Worm (Caenorhabditis elegans) whole organism, L1 larva: ENCODE measurements around the gene nas-20.

Experiments
- C16A3.4 ChIP-seq: fragments of 150-350 bp; optimal IDR thresholded peaks from 2 replicates; lab custom pipeline; 2014; ENCODE audit warnings: missing biosample characterization, missing genetic modification characterization
- F16B12.6 ChIP-seq: fragments of 150-350 bp; optimal IDR thresholded peaks from 2 replicates; lab custom pipeline; 2014; ENCODE audit warnings: missing biosample characterization, missing genetic modification characterization
- blmp-1 ChIP-seq: fragments of 150-350 bp; optimal IDR thresholded peaks from 2 replicates; lab custom pipeline; 2014; ENCODE audit warnings: missing biosample characterization, missing genetic modification characterization
- ceh-8 ChIP-seq: fragments of 200-800 bp; sonication (Bioruptor generic); optimal IDR thresholded peaks from 2 replicates; lab custom pipeline; 2018; ENCODE audit warnings: mild to moderate bottlenecking, missing genetic modification characterization, moderate library complexity, missing compliant biosample characterization
- ceh-82 ChIP-seq, 3 experiments: fragments of 150-350 bp in 1 of 3; sonication (generic microtip) in 2 of 3; optimal IDR thresholded peaks; 2 replicates each; lab custom pipeline; 2014 to 2017; ENCODE audit warnings: missing biosample characterization in 3 of 3, missing genetic modification characterization in 3 of 3
- ceh-88 ChIP-seq: fragments of 200-800 bp; sonication (Bioruptor generic); IDR thresholded peaks from 2 replicates; pipeline ENCODE4 v1.3.6; 2022; ENCODE audit warnings: missing genetic modification characterization, missing compliant biosample characterization
- dpl-1 ChIP-seq, 3 experiments: fragments of 150-350 bp in 2 of 3; sonication (generic microtip) in 1 of 3; optimal IDR thresholded peaks; 2 replicates each; lab custom pipeline; 2014 to 2017; ENCODE audit warnings: missing biosample characterization in 3 of 3, missing genetic modification characterization in 3 of 3, missing genetic modification reagents in 3 of 3
- dsc-1 ChIP-seq: sonication (generic microtip); optimal IDR thresholded peaks from 2 replicates; lab custom pipeline; 2016; ENCODE audit warnings: mild to moderate bottlenecking, missing genetic modification characterization, missing compliant biosample characterization
- efl-1 ChIP-seq, 4 experiments: fragments of 150-350 bp; optimal IDR thresholded peaks in 3 of 4; peaks in 1 of 4; 1 replicate in 1 of 4; 2 replicates in 3 of 4; lab custom pipeline; 2014; ENCODE audit warnings: missing biosample characterization in 2 of 4, missing genetic modification characterization in 2 of 4, missing genetic modification reagents in 2 of 4
- egl-13 ChIP-seq: sonication (generic microtip); optimal IDR thresholded peaks from 2 replicates; lab custom pipeline; 2016; ENCODE audit warnings: missing genotype, missing genetic modification reagents, missing genetic modification characterization, missing compliant biosample characterization
- elt-2 ChIP-seq: sonication (generic microtip); optimal IDR thresholded peaks from 2 replicates; lab custom pipeline; 2016; ENCODE audit warnings: missing genetic modification characterization, mild to moderate bottlenecking, inconsistent platforms, missing compliant biosample characterization, missing genetic modification reagents
- fkh-10 ChIP-seq: sonication (generic microtip); optimal IDR thresholded peaks from 2 replicates; lab custom pipeline; 2017; ENCODE audit warnings: missing biosample characterization, missing genetic modification reagents, missing genetic modification characterization
- fkh-8 ChIP-seq: sonication (generic microtip); optimal IDR thresholded peaks from 2 replicates; lab custom pipeline; 2016; ENCODE audit warnings: mild to moderate bottlenecking, missing genetic modification characterization, missing compliant biosample characterization
- grh-1 ChIP-seq: fragments of 200-800 bp; sonication (Bioruptor generic); IDR thresholded peaks from 2 replicates; pipeline ENCODE4 v1.3.6; 2022; ENCODE audit warnings: missing genetic modification reagents, missing genetic modification characterization, missing compliant biosample characterization
- isw-1 ChIP-seq: fragments of 200-800 bp; sonication (Bioruptor generic); IDR thresholded peaks from 2 replicates; pipeline ENCODE4 v1.3.6; 2022; ENCODE audit warnings: missing genetic modification characterization, missing compliant biosample characterization
- jun-1 ChIP-seq: fragments of 150-350 bp; optimal IDR thresholded peaks from 2 replicates; lab custom pipeline; 2014; ENCODE audit warnings: missing biosample characterization, missing genetic modification reagents, missing genetic modification characterization
- lin-14 ChIP-seq: fragments of 200-800 bp; sonication (Bioruptor generic); optimal IDR thresholded peaks from 2 replicates; lab custom pipeline; 2018; ENCODE audit warnings: mild to moderate bottlenecking, missing genetic modification characterization, moderate library complexity, missing compliant biosample characterization
- lin-35 ChIP-seq, 2 experiments: fragments of 150-350 bp; optimal IDR thresholded peaks; 2 replicates each; lab custom pipeline; 2014; ENCODE audit warnings: missing biosample characterization in 2 of 2, missing genetic modification characterization in 2 of 2, missing genetic modification reagents in 2 of 2
- lir-3 ChIP-seq: sonication (generic microtip); optimal IDR thresholded peaks from 2 replicates; lab custom pipeline; 2016; ENCODE audit warnings: mild to moderate bottlenecking, missing genetic modification characterization, moderate library complexity, missing compliant biosample characterization; ENCODE audit not compliant: poor library complexity
- lsy-2 ChIP-seq, 2 experiments: fragments of 150-350 bp; optimal IDR thresholded peaks; 2 replicates each; lab custom pipeline; 2014; ENCODE audit warnings: missing biosample characterization in 2 of 2, missing genetic modification characterization in 2 of 2
- mep-1 ChIP-seq: fragments of 150-350 bp; optimal IDR thresholded peaks from 2 replicates; lab custom pipeline; 2014; ENCODE audit warnings: missing biosample characterization, missing genetic modification characterization
- nhr-19 ChIP-seq: fragments of 200-800 bp; sonication (Bioruptor generic); conservative IDR thresholded peaks from 2 replicates; pipeline ENCODE4 v1.3.6; 2022; ENCODE audit warnings: missing genetic modification characterization, missing compliant biosample characterization
- nhr-20 ChIP-seq: sonication (generic microtip); optimal IDR thresholded peaks from 2 replicates; lab custom pipeline; 2016; ENCODE audit warnings: mild to moderate bottlenecking, missing genetic modification characterization, missing compliant biosample characterization
- nhr-47 ChIP-seq: sonication (generic microtip); optimal IDR thresholded peaks from 2 replicates; lab custom pipeline; 2016; ENCODE audit warnings: mild to moderate bottlenecking, missing genetic modification characterization, moderate library complexity, missing compliant biosample characterization
- nhr-71 ChIP-seq: sonication (generic microtip); optimal IDR thresholded peaks from 2 replicates; lab custom pipeline; 2016; ENCODE audit warnings: mild to moderate bottlenecking, missing genetic modification characterization, moderate library complexity, missing compliant biosample characterization
- nhr-77 ChIP-seq: fragments of 150-350 bp; optimal IDR thresholded peaks from 2 replicates; lab custom pipeline; 2014; ENCODE audit warnings: missing biosample characterization, missing genetic modification characterization
- nhr-85 ChIP-seq: sonication (generic microtip); peaks from one replicate; lab custom pipeline; 2016; ENCODE audit warnings: missing genetic modification characterization, inconsistent platforms, missing compliant biosample characterization
- nhr-90 ChIP-seq: sonication (generic microtip); optimal IDR thresholded peaks from 2 replicates; lab custom pipeline; 2016; ENCODE audit warnings: mild to moderate bottlenecking, missing genetic modification characterization, missing compliant biosample characterization; ENCODE audit not compliant: poor library complexity
- pax-3 ChIP-seq: fragments of 200-800 bp; sonication (Bioruptor generic); optimal IDR thresholded peaks from 2 replicates; lab custom pipeline; 2018; ENCODE audit warnings: mild to moderate bottlenecking, missing genetic modification characterization, moderate library complexity, missing compliant biosample characterization
- rnt-1 ChIP-seq: sonication (generic microtip); optimal IDR thresholded peaks from 2 replicates; lab custom pipeline; 2016; ENCODE audit warnings: mild to moderate bottlenecking, missing genetic modification characterization, moderate library complexity, missing compliant biosample characterization
- skn-1 ChIP-seq: fragments of 150-350 bp; optimal IDR thresholded peaks from 2 replicates; lab custom pipeline; 2014; ENCODE audit warnings: missing biosample characterization, missing genetic modification characterization
- snpc-4 ChIP-seq: fragments of 150-350 bp; optimal IDR thresholded peaks from 2 replicates; lab custom pipeline; 2014; ENCODE audit warnings: missing biosample characterization, missing genetic modification characterization
- snu-23 ChIP-seq: sonication (generic microtip); optimal IDR thresholded peaks from 2 replicates; lab custom pipeline; 2016; ENCODE audit warnings: missing genetic modification characterization, missing compliant biosample characterization
- sox-4 ChIP-seq: sonication (generic microtip); optimal IDR thresholded peaks from 2 replicates; lab custom pipeline; 2016; ENCODE audit warnings: missing genetic modification characterization, missing compliant biosample characterization
- swsn-7 ChIP-seq: sonication (generic microtip); optimal IDR thresholded peaks from 2 replicates; lab custom pipeline; 2016; ENCODE audit warnings: missing genetic modification characterization, missing compliant biosample characterization
- tbx-2 ChIP-seq: sonication (generic microtip); optimal IDR thresholded peaks from 2 replicates; lab custom pipeline; 2016; ENCODE audit warnings: missing genetic modification characterization, missing compliant biosample characterization
- unc-130 ChIP-seq: fragments of 150-350 bp; optimal IDR thresholded peaks from 2 replicates; lab custom pipeline; 2017; ENCODE audit warnings: missing biosample characterization, missing genetic modification characterization, inconsistent platforms
- unc-86 ChIP-seq: sonication (generic microtip); optimal IDR thresholded peaks from 2 replicates; lab custom pipeline; 2016; ENCODE audit warnings: missing genetic modification characterization, missing compliant biosample characterization
- xbp-1 ChIP-seq: sonication (generic microtip); optimal IDR thresholded peaks from 2 replicates; lab custom pipeline; 2016; ENCODE audit warnings: missing genetic modification characterization, missing compliant biosample characterization
- ztf-11 ChIP-seq, 2 experiments: sonication (generic microtip); optimal IDR thresholded peaks; 2 replicates each; lab custom pipeline; 2016 to 2017; ENCODE audit warnings: missing genetic modification characterization in 2 of 2, missing biosample characterization in 1 of 2, missing compliant biosample characterization in 1 of 2

The nas-20 gene

DNA sequence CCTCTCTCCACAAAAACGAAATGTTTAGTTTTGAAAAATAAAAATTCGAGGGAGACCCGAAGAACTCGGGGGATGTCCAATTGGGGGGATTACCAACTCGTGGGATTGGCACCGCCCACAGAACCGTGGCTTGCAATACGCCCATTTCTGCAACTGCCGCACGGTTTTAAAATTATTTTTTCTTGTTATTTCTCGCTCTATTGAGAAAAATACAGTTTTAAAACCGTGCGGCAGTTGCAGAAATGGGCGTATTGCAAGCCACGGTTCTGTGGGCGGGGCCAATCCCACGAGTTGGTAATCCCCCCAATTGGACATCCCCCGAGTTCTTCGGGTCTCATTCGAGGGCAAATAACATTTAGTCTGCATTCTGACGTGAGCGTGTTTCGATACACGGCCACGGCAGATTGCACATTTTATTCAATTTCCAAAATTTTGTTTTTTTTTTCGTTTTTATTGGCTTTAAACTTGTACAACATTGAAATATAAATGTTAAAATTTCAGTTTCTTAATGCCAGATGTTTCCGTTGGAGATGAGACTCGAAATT, 32.8 kb upstream of the nas-20 start, which contains the start of the genes C55A6.1 and C55A6.10:
Gene C55A6.1 (minus strand): TSS at position 116 of the 545 bp plus-strand sequence.
Gene C55A6.10 (plus strand): TSS at position 495 of the 545 bp plus-strand sequence.
- peak; percentile 68 for TF ChIP-seq nhr-19 (GFP tag; lab: Robert Waterston, UW)
- peak; percentile 54; the same call in 1 of the 2 replicates for TF ChIP-seq ceh-88
- TF ChIP-seq isw-1: peak; percentile 59
- peak; percentile 64 for TF ChIP-seq grh-1 (GFP tag; lab: Robert Waterston, UW)
- TF ChIP-seq fkh-8 (tag; lab: Kevin White, UChicago): peak; percentile 59
- TF ChIP-seq lin-35 (GFP tag; optimal IDR thresholded peaks at IDR 0.05; lab: Kevin White, UChicago): peak; percentile 55 to 62
- peak; percentile 93 for TF ChIP-seq F16B12.6 (tag; lab: Kevin White, UChicago)
- peak; percentile 84 for TF ChIP-seq snu-23 (GFP tag; lab: Kevin White, UChicago)
- TF ChIP-seq pax-3: peak; percentile 20
- TF ChIP-seq unc-130 (tag; lab: Kevin White, UChicago): peak; percentile 18
- TF ChIP-seq nhr-71 (tag; lab: Kevin White, UChicago): peak; percentile 86
- peak; percentile 44 for TF ChIP-seq ceh-8 (GFP tag; lab: Kevin White, UChicago)
- peak; percentile 79 for TF ChIP-seq nhr-90 (tag; lab: Kevin White, UChicago)
- peak; percentile 30 for TF ChIP-seq dsc-1 (tag; lab: Kevin White, UChicago)
- peak; percentile 14 for TF ChIP-seq elt-2
- TF ChIP-seq egl-13 (tag; lab: Kevin White, UChicago): peak; percentile 52
- TF ChIP-seq ceh-82 (tag; optimal IDR thresholded peaks at IDR 0.05; lab: Kevin White, UChicago): peak in 2 of 3 experiments; percentile 9 to 41
- peak; percentile 30 for TF ChIP-seq jun-1 (tag; lab: Kevin White, UChicago)
- TF ChIP-seq nhr-20: peak; percentile 82
- peak; percentile 56 to 73 for TF ChIP-seq lsy-2 (tag; optimal IDR thresholded peaks at IDR 0.05; lab: Kevin White, UChicago)
- peak; percentile 62 for TF ChIP-seq C16A3.4 (tag; lab: Kevin White, UChicago)
- TF ChIP-seq ztf-11 (tag; optimal IDR thresholded peaks at IDR 0.05; lab: Kevin White, UChicago): peak in 1 of 2 experiments; percentile 68
- TF ChIP-seq nhr-85: peak; percentile 84
- TF ChIP-seq snpc-4 (tag; lab: Kevin White, UChicago): peak; percentile 17
- peak; percentile 37 for TF ChIP-seq nhr-77 (tag; lab: Kevin White, UChicago)
- peak; percentile 65 for TF ChIP-seq xbp-1 (tag; lab: Kevin White, UChicago)
- TF ChIP-seq skn-1 (tag; lab: Kevin White, UChicago): peak; percentile 38
- TF ChIP-seq sox-4 (tag; lab: Kevin White, UChicago): peak; percentile 17
- TF ChIP-seq fkh-10 (GFP tag; lab: Kevin White, UChicago): peak; percentile 60
- peak; percentile 60 to 69 for TF ChIP-seq efl-1 (optimal IDR thresholded peaks at IDR 0.05; lab: Kevin White, UChicago)
- TF ChIP-seq efl-1 (GFP tag; optimal IDR thresholded peaks at IDR 0.05 in 1 of 2; lab: Kevin White, UChicago): peak; percentile 61 to 94
- TF ChIP-seq blmp-1 (tag; lab: Kevin White, UChicago): peak; percentile 52
- TF ChIP-seq swsn-7 (tag; lab: Kevin White, UChicago): peak; percentile 79
- peak; percentile 71 for TF ChIP-seq tbx-2 (tag; lab: Kevin White, UChicago)
- TF ChIP-seq mep-1 (tag; lab: Kevin White, UChicago): peak; percentile 74
- TF ChIP-seq lir-3: peak; percentile 66
- TF ChIP-seq rnt-1 (tag; lab: Kevin White, UChicago): peak; percentile 59
- peak; percentile 76 for TF ChIP-seq unc-86 (tag; lab: Kevin White, UChicago)
- peak; percentile 85 for TF ChIP-seq nhr-47 (tag; lab: Kevin White, UChicago)
- TF ChIP-seq dpl-1 (GFP tag; optimal IDR thresholded peaks at IDR 0.05; lab: Kevin White, UChicago): peak; percentile 35 to 67 (median 50)
- peak; percentile 76 for TF ChIP-seq lin-14 (GFP tag; lab: Kevin White, UChicago)
- TF ChIP-seq, all 84 proteins: peak for 40; not testable (repeated sequence) for 44
